Fruit fly (Drosophila melanogaster) whole organism, embryonic: ENCODE results near the gene p23.
A peak's percentile ranks its signal among the peaks of the same experiment; 100 is the strongest.

ENCODE experiments used
- Atf6 ChIP-seq: fragments of 200-800 bp; sonication (Bioruptor generic); IDR thresholded peaks from 2 replicates; pipeline ENCODE4 v1.3.6; 2022; ENCODE audit warnings: missing biosample characterization, missing genetic modification characterization
- CG10959 ChIP-seq: fragments of 200-800 bp; sonication (Bioruptor generic); IDR thresholded peaks from 2 replicates; pipeline ENCODE4 v1.3.6; 2022; ENCODE audit warnings: missing biosample characterization, missing genetic modification characterization
- CG11247 ChIP-seq: fragments of 200-800 bp; sonication (Bioruptor generic); IDR thresholded peaks from 2 replicates; pipeline ENCODE4 v1.3.6; 2022; ENCODE audit warnings: missing biosample characterization, missing genetic modification characterization
- CG11456 ChIP-seq: fragments of 200-800 bp; sonication (Bioruptor generic); IDR thresholded peaks from 3 replicates; pipeline ENCODE4 v1.3.6; 2022; ENCODE audit warnings: missing biosample characterization, missing genetic modification characterization
- CG12299 ChIP-seq: fragments of 200-800 bp; sonication (Bioruptor generic); optimal IDR thresholded peaks from 2 replicates; lab custom pipeline; 2018; ENCODE audit warnings: missing biosample characterization, mild to moderate bottlenecking, missing genetic modification characterization
- CG14710 ChIP-seq: fragments of 200-800 bp; sonication (Bioruptor generic); optimal IDR thresholded peaks from 3 replicates; lab custom pipeline; 2019; ENCODE audit warnings: missing biosample characterization, mild to moderate bottlenecking, missing genetic modification characterization, moderate library complexity
- CG15514 ChIP-seq: fragments of 200-800 bp; sonication (Bioruptor generic); optimal IDR thresholded peaks from 3 replicates; lab custom pipeline; 2017; ENCODE audit warnings: missing biosample characterization, missing genetic modification characterization, mild to moderate bottlenecking, moderate library complexity, missing genetic modification reagents
- CG15696 ChIP-seq: fragments of 200-800 bp; sonication (Bioruptor generic); optimal IDR thresholded peaks from 2 replicates; lab custom pipeline; 2019; ENCODE audit warnings: missing biosample characterization, mild to moderate bottlenecking, missing genetic modification characterization, moderate library complexity
- CG1832 ChIP-seq: fragments of 200-800 bp; sonication (Bioruptor generic); optimal IDR thresholded peaks from 2 replicates; lab custom pipeline; 2017; ENCODE audit warnings: missing biosample characterization, mild to moderate bottlenecking, missing genetic modification characterization, inconsistent platforms
- CG18764 ChIP-seq: fragments of 200-800 bp; sonication (Bioruptor generic); optimal IDR thresholded peaks from 3 replicates; lab custom pipeline; 2016; ENCODE audit warnings: missing biosample characterization, missing genetic modification characterization
- CG31441 ChIP-seq: fragments of 200-800 bp; sonication (Bioruptor generic); IDR thresholded peaks from 2 replicates; pipeline ENCODE4 v1.3.6; 2022; ENCODE audit warnings: missing biosample characterization, missing genetic modification characterization
- CG34224 ChIP-seq: fragments of 200-800 bp; sonication (Bioruptor generic); IDR thresholded peaks from 3 replicates; pipeline ENCODE4 v1.3.6; 2022; ENCODE audit warnings: missing biosample characterization, missing genetic modification characterization; ENCODE audit not compliant: partially characterized antibody
- CG4820 ChIP-seq: fragments of 200-800 bp; sonication (Bioruptor generic); optimal IDR thresholded peaks from 3 replicates; lab custom pipeline; 2016; ENCODE audit warnings: missing biosample characterization, missing genetic modification characterization
- CG5245 ChIP-seq: fragments of 200-800 bp; sonication (Bioruptor generic); optimal IDR thresholded peaks from 3 replicates; lab custom pipeline; 2016; ENCODE audit warnings: missing biosample characterization, missing genetic modification characterization
- CG6854 ChIP-seq: fragments of 200-800 bp; sonication (Bioruptor generic); optimal IDR thresholded peaks from 3 replicates; lab custom pipeline; 2017; ENCODE audit warnings: missing biosample characterization, mild to moderate bottlenecking, missing genetic modification characterization
- CG7928 ChIP-seq: fragments of 200-800 bp; sonication (Bioruptor generic); optimal IDR thresholded peaks from 2 replicates; lab custom pipeline; 2017; ENCODE audit warnings: missing biosample characterization, mild to moderate bottlenecking, missing genetic modification characterization
- CG8290 ChIP-seq, 3 experiments: fragments of 200-800 bp; sonication (Bioruptor generic); optimal IDR thresholded peaks; 2 replicates each; lab custom pipeline; 2016 to 2019; ENCODE audit warnings: missing biosample characterization in 3 of 3, missing genetic modification characterization in 3 of 3, mild to moderate bottlenecking in 2 of 3, moderate library complexity in 1 of 3
- CG8924 ChIP-seq: fragments of 200-800 bp; optimal IDR thresholded peaks from 3 replicates; lab custom pipeline; 2019; ENCODE audit warnings: missing biosample characterization, mild to moderate bottlenecking, missing genetic modification characterization, moderate library complexity
- CG9932 ChIP-seq: fragments of 200-800 bp; sonication (Bioruptor generic); IDR thresholded peaks from 2 replicates; pipeline ENCODE4 v1.3.6; 2022; ENCODE audit warnings: missing biosample characterization, missing genetic modification characterization
- CTCF ChIP-seq: fragments of 200-800 bp; sonication (Bioruptor generic); optimal IDR thresholded peaks from 2 replicates; lab custom pipeline; 2017; ENCODE audit warnings: missing biosample characterization, mild to moderate bottlenecking, missing genetic modification characterization, moderate library complexity
- Dbx ChIP-seq: fragments of 200-800 bp; sonication (Bioruptor generic); IDR thresholded peaks from 3 replicates; pipeline ENCODE4 v1.3.6; 2022; ENCODE audit warnings: missing biosample characterization, missing genetic modification characterization
- Ets97D ChIP-seq: fragments of 200-800 bp; sonication (Bioruptor generic); optimal IDR thresholded peaks from 3 replicates; lab custom pipeline; 2016; ENCODE audit warnings: missing biosample characterization, missing genetic modification characterization
- HmgZ ChIP-seq: fragments of 200-800 bp; sonication (Bioruptor generic); optimal IDR thresholded peaks from 2 replicates; lab custom pipeline; 2018; ENCODE audit warnings: missing biosample characterization, mild to moderate bottlenecking, missing genetic modification characterization
- Lhr ChIP-seq: fragments of 200-800 bp; sonication (Bioruptor generic); optimal IDR thresholded peaks from 3 replicates; lab custom pipeline; 2017; ENCODE audit warnings: mild to moderate bottlenecking, missing biosample characterization, missing genetic modification reagents, missing genetic modification characterization
- Nf-YB ChIP-seq: fragments of 200-800 bp; sonication (Bioruptor generic); optimal IDR thresholded peaks from 3 replicates; lab custom pipeline; 2019; ENCODE audit warnings: missing biosample characterization, mild to moderate bottlenecking, missing genetic modification characterization, moderate library complexity
- Spps ChIP-seq: fragments of 200-800 bp; sonication (Bioruptor generic); optimal IDR thresholded peaks from 2 replicates; lab custom pipeline; 2018; ENCODE audit warnings: missing biosample characterization, mild to moderate bottlenecking, missing genetic modification characterization
- amos ChIP-seq: fragments of 200-800 bp; sonication (Bioruptor generic); IDR thresholded peaks from 2 replicates; pipeline ENCODE4 v1.3.6; 2022; ENCODE audit warnings: missing biosample characterization, missing genetic modification characterization; ENCODE audit not compliant: partially characterized antibody
- cg ChIP-seq: fragments of 200-800 bp; sonication (Bioruptor generic); optimal IDR thresholded peaks from 3 replicates; lab custom pipeline; 2019; ENCODE audit warnings: missing biosample characterization, mild to moderate bottlenecking, missing genetic modification characterization, moderate library complexity
- ci ChIP-seq: fragments of 200-800 bp; sonication (Bioruptor generic); IDR thresholded peaks from 3 replicates; pipeline ENCODE4 v1.3.6; 2022; ENCODE audit warnings: missing biosample characterization, missing genetic modification characterization
- crp ChIP-seq, 2 experiments: fragments of 200-800 bp; sonication (Bioruptor generic); optimal IDR thresholded peaks; 2 replicates in 1 of 2; 3 replicates in 1 of 2; lab custom pipeline; 2017; ENCODE audit warnings: missing biosample characterization in 2 of 2, missing genetic modification characterization in 2 of 2, mild to moderate bottlenecking in 1 of 2, moderate library complexity in 1 of 2
- hkb ChIP-seq, 2 experiments: fragments of 200-800 bp in 1 of 2; fragments of >200 bp in 1 of 2; sonication (Bioruptor generic) in 1 of 2; IDR thresholded peaks in 1 of 2; optimal IDR thresholded peaks in 1 of 2; 2 replicates each; pipeline versions ENCODE4 v1.3.6 to Lab custom; 2017 to 2022; ENCODE audit warnings: missing biosample characterization in 1 of 2, missing genetic modification characterization in 1 of 2
- knrl ChIP-seq: fragments of 200-800 bp; sonication (Bioruptor generic); IDR thresholded peaks from 3 replicates; pipeline ENCODE4 v1.3.6; 2022; ENCODE audit warnings: missing biosample characterization, missing genetic modification characterization; ENCODE audit not compliant: partially characterized antibody
- lmd ChIP-seq: fragments of 200-800 bp; sonication (Bioruptor generic); IDR thresholded peaks from 2 replicates; pipeline ENCODE4 v1.3.6; 2022; ENCODE audit warnings: missing biosample characterization, missing genetic modification characterization
- lov ChIP-seq, 2 experiments: fragments of 200-800 bp in 1 of 2; fragments of >200 bp in 1 of 2; sonication (Bioruptor generic) in 1 of 2; IDR thresholded peaks in 1 of 2; optimal IDR thresholded peaks in 1 of 2; 2 replicates in 1 of 2; 3 replicates in 1 of 2; pipeline versions ENCODE4 v1.3.6 to Lab custom; 2017 to 2022; ENCODE audit warnings: missing biosample characterization in 1 of 2, missing genetic modification characterization in 1 of 2
- nerfin-1 ChIP-seq: fragments of 200-800 bp; sonication (Bioruptor generic); optimal IDR thresholded peaks from 3 replicates; lab custom pipeline; 2019; ENCODE audit warnings: missing biosample characterization, mild to moderate bottlenecking, missing genetic modification characterization, moderate library complexity
- phol ChIP-seq: fragments of 200-800 bp; sonication (Bioruptor generic); optimal IDR thresholded peaks from 3 replicates; lab custom pipeline; 2018; ENCODE audit warnings: missing biosample characterization, mild to moderate bottlenecking, missing genetic modification characterization, moderate library complexity
- pita ChIP-seq: fragments of 200-800 bp; sonication (Bioruptor generic); optimal IDR thresholded peaks from 2 replicates; lab custom pipeline; 2017; ENCODE audit warnings: missing biosample characterization, mild to moderate bottlenecking, missing genetic modification characterization
- pnt ChIP-seq: fragments of 200-800 bp; sonication (Bioruptor generic); optimal IDR thresholded peaks from 3 replicates; lab custom pipeline; 2016; ENCODE audit warnings: missing biosample characterization, missing genetic modification characterization
- psq ChIP-seq: fragments of 200-800 bp; sonication (Bioruptor generic); optimal IDR thresholded peaks from 2 replicates; lab custom pipeline; 2017; ENCODE audit warnings: missing biosample characterization, missing genetic modification characterization
- repo ChIP-seq: fragments of 200-800 bp; sonication (Bioruptor generic); optimal IDR thresholded peaks from 2 replicates; lab custom pipeline; 2016; ENCODE audit warnings: missing biosample characterization, missing genetic modification characterization
- sd ChIP-seq: fragments of 200-800 bp; sonication (Bioruptor generic); optimal IDR thresholded peaks from 3 replicates; lab custom pipeline; 2018; ENCODE audit warnings: missing biosample characterization, mild to moderate bottlenecking, missing genetic modification characterization, moderate library complexity
- sens-2 ChIP-seq: fragments of 200-800 bp; sonication (Bioruptor generic); IDR thresholded peaks from 2 replicates; pipeline ENCODE4 v1.3.6; 2022; ENCODE audit warnings: missing biosample characterization, missing genetic modification characterization
- shn ChIP-seq: fragments of 200-800 bp; sonication (Bioruptor generic); optimal IDR thresholded peaks from 3 replicates; lab custom pipeline; 2016; ENCODE audit warnings: missing biosample characterization, missing genetic modification characterization
- stc ChIP-seq: fragments of 200-800 bp; sonication (Bioruptor generic); IDR thresholded peaks from 2 replicates; pipeline ENCODE4 v1.3.6; 2022; ENCODE audit warnings: missing biosample characterization, missing genetic modification characterization
- tx ChIP-seq: fragments of 200-800 bp; sonication (Bioruptor generic); optimal IDR thresholded peaks from 2 replicates; lab custom pipeline; 2016; ENCODE audit warnings: missing biosample characterization, missing genetic modification characterization
- vvl ChIP-seq: fragments of 200-800 bp; sonication (Bioruptor generic); IDR thresholded peaks from 2 replicates; pipeline ENCODE4 v1.3.6; 2022; ENCODE audit warnings: missing biosample characterization, missing genetic modification characterization
- wdn ChIP-seq: fragments of 200-800 bp; sonication (Bioruptor generic); IDR thresholded peaks from 2 replicates; pipeline ENCODE4 v1.3.6; 2022; ENCODE audit warnings: missing biosample characterization, missing genetic modification characterization
- wek ChIP-seq: fragments of 200-800 bp; sonication (Bioruptor generic); optimal IDR thresholded peaks from 3 replicates; lab custom pipeline; 2018; ENCODE audit warnings: missing biosample characterization, mild to moderate bottlenecking, missing genetic modification characterization, moderate library complexity
- zfh1 ChIP-seq: fragments of 200-800 bp; sonication (Bioruptor generic); IDR thresholded peaks from 3 replicates; pipeline ENCODE4 v1.3.6; 2022; ENCODE audit warnings: missing biosample characterization, missing genetic modification characterization

The p23 gene

DNA sequence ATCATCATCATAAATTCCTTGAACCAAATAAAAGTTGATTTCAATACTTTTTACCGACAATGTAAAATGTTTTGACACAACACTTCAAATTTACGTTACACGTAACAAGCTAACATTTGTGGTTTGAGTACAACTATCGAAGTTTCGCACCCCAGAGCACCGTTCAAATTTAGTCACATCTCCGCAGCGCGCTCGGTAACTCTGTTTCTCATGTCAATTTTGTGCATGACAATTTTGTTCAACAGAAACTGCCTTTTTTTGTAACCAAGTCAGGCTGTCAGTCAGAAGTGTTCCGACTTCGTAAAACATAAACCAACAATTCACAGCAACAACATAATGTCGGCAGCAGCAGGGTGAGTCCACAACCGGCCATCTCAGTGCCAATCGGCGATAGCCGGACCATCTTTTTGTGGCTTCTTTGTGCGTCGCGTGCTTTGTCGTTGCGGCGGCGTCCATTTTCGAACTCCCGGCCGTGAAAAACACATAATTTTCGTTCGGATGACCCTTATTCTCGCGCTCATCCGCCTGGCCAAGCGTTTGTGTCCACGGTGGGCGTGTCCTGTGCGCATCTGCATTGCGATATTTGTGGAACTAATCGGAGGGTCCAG is at the start of gene p23:
Gene p23, plus strand, starts transcription at position 194 of the 608 bp plus-strand sequence.
- TF ChIP-seq stc: no peak
- no peak for TF ChIP-seq CG18764 (GFP tag; lab: Kevin White, UChicago)
- no peak for TF ChIP-seq CG8290 (GFP tag; optimal IDR thresholded peaks at IDR 0.05; lab: Kevin White, UChicago)
- TF ChIP-seq CG8290 (tag; optimal IDR thresholded peaks at IDR 0.05; lab: Kevin White, UChicago): no peak
- TF ChIP-seq nerfin-1: peak; percentile 84
- TF ChIP-seq CG8924 (tag; lab: Kevin White, UChicago): peak; percentile 32
- peak; percentile 67; the same call in 2 of the 3 replicates for TF ChIP-seq knrl
- no peak for TF ChIP-seq CG6854 (GFP tag; lab: Kevin White, UChicago)
- TF ChIP-seq CG10959 (GFP tag; lab: Robert Waterston, UW): no peak
- TF ChIP-seq CG14710 (tag; lab: Kevin White, UChicago): peak; percentile 66
- TF ChIP-seq amos (GFP tag; lab: Robert Waterston, UW): peak; percentile 73
- TF ChIP-seq repo (GFP tag; lab: Kevin White, UChicago): no peak
- no peak for TF ChIP-seq lov (optimal IDR thresholded peaks at IDR 0.05; lab: Kevin White, UChicago)
- no peak for TF ChIP-seq lov (GFP tag; IDR thresholded peaks at IDR 0.05; lab: Robert Waterston, UW)
- TF ChIP-seq lmd: no peak
- no peak for TF ChIP-seq pnt (GFP tag; lab: Kevin White, UChicago)
- TF ChIP-seq Dbx (GFP tag; lab: Robert Waterston, UW): peak; percentile 60; the same call in 2 of the 3 replicates
- TF ChIP-seq sens-2 (GFP tag; lab: Robert Waterston, UW): no peak
- TF ChIP-seq Ets97D (GFP tag; lab: Kevin White, UChicago): peak; percentile 75
- TF ChIP-seq CG5245 (GFP tag; lab: Kevin White, UChicago): no peak
- no peak for TF ChIP-seq CG4820 (GFP tag; lab: Kevin White, UChicago)
- TF ChIP-seq hkb (optimal IDR thresholded peaks at IDR 0.05; lab: Kevin White, UChicago): peak; percentile 83
- no peak for TF ChIP-seq hkb (GFP tag; IDR thresholded peaks at IDR 0.05; lab: Robert Waterston, UW)
- no peak for TF ChIP-seq Spps (tag; lab: Kevin White, UChicago)
- no peak; the same call in 1 of the 2 replicates for TF ChIP-seq CG9932 (GFP tag; lab: Robert Waterston, UW)
- TF ChIP-seq Atf6 (GFP tag; lab: Robert Waterston, UW): no peak
- peak; percentile 54 for TF ChIP-seq CG15514 (GFP tag; lab: Kevin White, UChicago)
- no peak for TF ChIP-seq CG11247 (GFP tag; lab: Robert Waterston, UW)
- TF ChIP-seq vvl (GFP tag; lab: Robert Waterston, UW): peak; percentile 59
- no peak for TF ChIP-seq tx (GFP tag; lab: Kevin White, UChicago)
- TF ChIP-seq Nf-YB (GFP tag; lab: Kevin White, UChicago): peak; percentile 9
- no peak; the same call in 2 of the 3 replicates for TF ChIP-seq zfh1 (GFP tag; lab: Robert Waterston, UW)
- 0 out of 3 replicates have a peak, but pooled peaks have one; percentile 12 for TF ChIP-seq ci (GFP tag; lab: Robert Waterston, UW)
- TF ChIP-seq psq: no peak
- no peak for TF ChIP-seq CG31441
- TF ChIP-seq phol (tag; lab: Kevin White, UChicago): peak; percentile 19
- TF ChIP-seq shn (GFP tag; lab: Kevin White, UChicago): peak; percentile 12
- TF ChIP-seq CG34224 (GFP tag; lab: Robert Waterston, UW): peak; percentile 42; the same call in 1 of the 3 replicates
- TF ChIP-seq CG11456 (GFP tag; lab: Robert Waterston, UW): no peak
- TF ChIP-seq CTCF (GFP tag; lab: Kevin White, UChicago): peak; percentile 81
- no peak for TF ChIP-seq CG7928 (GFP tag; lab: Kevin White, UChicago)
- no peak for TF ChIP-seq CG15696 (tag; lab: Kevin White, UChicago)
- TF ChIP-seq crp (GFP tag; optimal IDR thresholded peaks at IDR 0.05; lab: Kevin White, UChicago): peak in 1 of 2 experiments; percentile 11
- peak; percentile 94 for TF ChIP-seq pita (GFP tag; lab: Kevin White, UChicago)
- peak; percentile 82 for TF ChIP-seq sd (tag; lab: Kevin White, UChicago)
- TF ChIP-seq Lhr (GFP tag; lab: Kevin White, UChicago): peak; percentile 92
- TF ChIP-seq HmgZ: peak; percentile 86
- TF ChIP-seq CG1832 (GFP tag; lab: Kevin White, UChicago): no peak
- no peak for TF ChIP-seq wek
- TF ChIP-seq wdn (GFP tag; lab: Robert Waterston, UW): no peak
- TF ChIP-seq CG12299 (tag; lab: Kevin White, UChicago): no peak
- TF ChIP-seq cg (GFP tag; lab: Kevin White, UChicago): no peak
